Worm (Caenorhabditis elegans) whole organism, L3 larva: Measurements from ENCODE around the gene F44F4.3.

Experiments
- egl-27 ChIP-seq: sonication (generic microtip); optimal IDR thresholded peaks from 4 replicates; lab custom pipeline; 2017; ENCODE audit warnings: missing biosample characterization, missing genetic modification reagents, missing genetic modification characterization
- jun-1 ChIP-seq: fragments of 150-350 bp; optimal IDR thresholded peaks from 2 replicates; lab custom pipeline; 2014; ENCODE audit warnings: missing biosample characterization, missing genetic modification reagents, missing genetic modification characterization
- nhr-12 ChIP-seq: fragments of 150-350 bp; optimal IDR thresholded peaks from 2 replicates; lab custom pipeline; 2014; ENCODE audit warnings: missing biosample characterization, missing genetic modification characterization
- nhr-237 ChIP-seq: fragments of 150-350 bp; optimal IDR thresholded peaks from 2 replicates; lab custom pipeline; 2014; ENCODE audit warnings: missing biosample characterization, missing genetic modification characterization
- sea-2 ChIP-seq: fragments of 150-350 bp; sonication (generic microtip); optimal IDR thresholded peaks from 4 replicates; lab custom pipeline; 2014; ENCODE audit warnings: missing biosample characterization, missing genetic modification reagents, missing genetic modification characterization
- ztf-11 ChIP-seq: fragments of 150-350 bp; optimal IDR thresholded peaks from 2 replicates; lab custom pipeline; 2014; ENCODE audit warnings: missing biosample characterization, missing genetic modification characterization
- ztf-4 ChIP-seq: fragments of 150-350 bp; optimal IDR thresholded peaks from 2 replicates; lab custom pipeline; 2014; ENCODE audit warnings: missing biosample characterization, missing genetic modification characterization

ce11 chrII:10888979-10889378 is 3.3 kb upstream of the F44F4.3 start, which contains the start of gene ptr-8:
- TF ChIP-seq nhr-12 (tag; lab: Kevin White, UChicago) (no peak), ztf-4 (no peak), nhr-237 (tag; lab: Kevin White, UChicago) (no peak), ztf-11 (no peak), sea-2 (GFP tag; lab: Kevin White, UChicago) (no peak), egl-27 (no peak), jun-1 (no peak)
